Fruit fly (Drosophila melanogaster) whole organism, pupa: Measurements from ENCODE around the gene ed.

Experiments used
- CG10348 ChIP-seq: fragments of 200-800 bp; sonication (Bioruptor generic); IDR thresholded peaks from 2 replicates; pipeline ENCODE4 v1.3.6; 2022; ENCODE audit warnings: missing biosample characterization, missing genetic modification characterization
- CG12605 ChIP-seq: fragments of 200-800 bp; sonication (Bioruptor generic); IDR thresholded peaks from 2 replicates; pipeline ENCODE4 v1.3.6; 2022; ENCODE audit warnings: missing biosample characterization, missing genetic modification characterization
- CG13204 ChIP-seq: fragments of 200-800 bp; sonication (Bioruptor generic); optimal IDR thresholded peaks from 2 replicates; lab custom pipeline; 2018; ENCODE audit warnings: missing biosample characterization, mild to moderate bottlenecking, missing genetic modification characterization, moderate library complexity
- CG14655 ChIP-seq: fragments of 200-800 bp; sonication (Bioruptor generic); optimal IDR thresholded peaks from 3 replicates; lab custom pipeline; 2017; ENCODE audit warnings: mild to moderate bottlenecking, missing biosample characterization, missing genetic modification reagents, missing genetic modification characterization
- CG15710 ChIP-seq: fragments of 200-800 bp; sonication (Bioruptor generic); optimal IDR thresholded peaks from 2 replicates; lab custom pipeline; 2018; ENCODE audit warnings: missing biosample characterization, mild to moderate bottlenecking, missing genetic modification characterization, moderate library complexity
- CG17806 ChIP-seq: fragments of 200-800 bp; sonication (Bioruptor generic); optimal IDR thresholded peaks from 2 replicates; lab custom pipeline; 2018; ENCODE audit warnings: missing biosample characterization, mild to moderate bottlenecking, missing genetic modification characterization, moderate library complexity
- CG32121 ChIP-seq: fragments of 200-800 bp; sonication (Bioruptor generic); IDR thresholded peaks from 2 replicates; pipeline ENCODE4 v1.3.6; 2022; ENCODE audit warnings: missing biosample characterization, missing genetic modification characterization
- CG34367 ChIP-seq: fragments of 200-800 bp; sonication (Bioruptor generic); optimal IDR thresholded peaks from 2 replicates; lab custom pipeline; 2018; ENCODE audit warnings: missing biosample characterization, mild to moderate bottlenecking, missing genetic modification characterization
- CG4496 ChIP-seq: fragments of 200-800 bp; sonication (Bioruptor generic); IDR thresholded peaks from 3 replicates; pipeline ENCODE4 v1.3.6; 2022; ENCODE audit warnings: missing biosample characterization, missing genetic modification characterization
- CG8159 ChIP-seq: fragments of 200-800 bp; sonication (Bioruptor generic); optimal IDR thresholded peaks from 3 replicates; lab custom pipeline; 2018; ENCODE audit warnings: missing biosample characterization, mild to moderate bottlenecking, missing genetic modification characterization, moderate library complexity
- CG8301 ChIP-seq: fragments of 200-800 bp; sonication (Bioruptor generic); optimal IDR thresholded peaks from 2 replicates; lab custom pipeline; 2018; ENCODE audit warnings: missing biosample characterization, mild to moderate bottlenecking, missing genetic modification characterization
- CG9948 ChIP-seq: fragments of 200-800 bp; sonication (Bioruptor generic); optimal IDR thresholded peaks from 2 replicates; lab custom pipeline; 2018; ENCODE audit warnings: missing biosample characterization, mild to moderate bottlenecking, missing genetic modification characterization, moderate library complexity
- D1 ChIP-seq: fragments of 200-800 bp; sonication (Bioruptor generic); optimal IDR thresholded peaks from 2 replicates; lab custom pipeline; 2018; ENCODE audit warnings: missing biosample characterization, mild to moderate bottlenecking, missing genetic modification characterization, moderate library complexity
- EcR ChIP-seq: fragments of 200-800 bp; sonication (Bioruptor generic); optimal IDR thresholded peaks from 3 replicates; lab custom pipeline; 2019; ENCODE audit warnings: missing biosample characterization, missing genetic modification characterization, mild to moderate bottlenecking, moderate library complexity, missing genetic modification reagents
- Ets98B ChIP-seq: fragments of 200-800 bp; sonication (Bioruptor generic); IDR thresholded peaks from 2 replicates; pipeline ENCODE4 v1.3.6; 2022; ENCODE audit warnings: missing biosample characterization, missing genetic modification characterization
- Pif1A ChIP-seq: fragments of 200-800 bp; sonication (Bioruptor generic); optimal IDR thresholded peaks from 3 replicates; lab custom pipeline; 2016; ENCODE audit warnings: missing biosample characterization, missing genetic modification characterization
- Pif1B ChIP-seq: fragments of 200-800 bp; sonication (Bioruptor generic); optimal IDR thresholded peaks from 3 replicates; lab custom pipeline; 2016; ENCODE audit warnings: missing biosample characterization, missing genetic modification characterization
- Snoo ChIP-seq: fragments of 200-800 bp; sonication (Bioruptor generic); optimal IDR thresholded peaks from 3 replicates; lab custom pipeline; 2017; ENCODE audit warnings: missing biosample characterization, mild to moderate bottlenecking, missing genetic modification characterization, inconsistent platforms
- fd96Ca ChIP-seq: fragments of 200-800 bp; sonication (Bioruptor generic); IDR thresholded peaks from 3 replicates; pipeline ENCODE4 v1.3.6; 2022; ENCODE audit warnings: missing biosample characterization, missing genetic modification characterization
- gl ChIP-seq: fragments of 200-800 bp; sonication (Bioruptor generic); optimal IDR thresholded peaks from 2 replicates; lab custom pipeline; 2018; ENCODE audit warnings: missing biosample characterization, mild to moderate bottlenecking, missing genetic modification characterization
- rn ChIP-seq: fragments of 200-800 bp; sonication (Bioruptor generic); IDR thresholded peaks from 2 replicates; pipeline ENCODE4 v1.3.6; 2022; ENCODE audit warnings: missing biosample characterization, missing genetic modification characterization

Gene ed

DNA sequence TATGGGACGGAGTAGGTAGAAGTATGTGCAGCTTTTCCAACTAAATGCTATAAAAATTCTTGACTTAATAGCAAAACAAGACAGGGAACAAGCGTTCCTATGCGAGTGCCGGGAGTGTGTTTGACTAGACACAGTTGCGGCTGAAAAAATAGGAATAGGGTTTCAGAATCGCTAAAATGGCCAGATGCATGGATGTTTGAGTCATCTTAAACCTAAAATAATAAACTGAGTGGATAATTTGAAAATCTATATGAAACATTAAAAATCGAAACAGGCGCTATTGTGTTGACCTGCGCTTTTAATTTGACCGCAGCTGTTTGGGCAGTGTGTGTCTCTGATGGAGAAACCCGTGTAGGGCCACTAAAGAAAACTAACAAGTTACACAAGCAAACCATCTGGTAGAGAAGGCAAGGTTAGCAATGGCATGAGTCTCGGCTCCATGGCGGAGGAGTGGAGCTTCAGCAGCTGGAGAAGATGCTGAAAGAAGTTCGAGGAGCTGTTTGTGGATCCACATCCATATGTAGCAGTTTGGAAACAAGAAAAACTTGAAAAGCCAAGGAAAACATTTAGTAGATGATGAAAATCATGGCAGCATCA is 62.6 kb downstream of the ed start:
- peak; percentile 74 for TF ChIP-seq CG34367 (tag; lab: Kevin White, UChicago)
- peak; percentile 88 for TF ChIP-seq Ets98B (GFP tag; lab: Robert Waterston, UW)
- TF ChIP-seq CG17806 (tag; lab: Kevin White, UChicago) = peak; percentile 86
- TF ChIP-seq CG15710 (tag; lab: Kevin White, UChicago) = peak; percentile 52
- peak; percentile 95 for TF ChIP-seq CG14655 (GFP tag; lab: Kevin White, UChicago)
- TF ChIP-seq CG9948 = peak; percentile 83
- TF ChIP-seq CG4496 (GFP tag; lab: Robert Waterston, UW) = peak; percentile 92
- peak; percentile 85 for TF ChIP-seq Pif1A
- TF ChIP-seq CG13204 = peak; percentile 8
- TF ChIP-seq EcR (GFP tag; lab: Kevin White, UChicago) = no peak
- TF ChIP-seq gl (tag; lab: Kevin White, UChicago) = peak; percentile 65
- no peak for TF ChIP-seq Snoo
- 0 out of 2 replicates have a peak, but pooled peaks have one; percentile 27 for TF ChIP-seq rn (GFP tag; lab: Robert Waterston, UW)
- TF ChIP-seq CG10348 = no peak
- TF ChIP-seq CG8159 (tag; lab: Kevin White, UChicago) = peak; percentile 78
- peak; percentile 48 for TF ChIP-seq D1 (tag; lab: Kevin White, UChicago)
- peak; percentile 92 for TF ChIP-seq CG8301 (tag; lab: Kevin White, UChicago)
- peak; percentile 84 for TF ChIP-seq Pif1B (GFP tag; lab: Kevin White, UChicago)
- peak; percentile 64 for TF ChIP-seq CG12605 (GFP tag; lab: Robert Waterston, UW)
- TF ChIP-seq CG32121 (GFP tag; lab: Robert Waterston, UW) = peak; percentile 67
- peak; percentile 91 for TF ChIP-seq fd96Ca (GFP tag; lab: Robert Waterston, UW)

DNA sequence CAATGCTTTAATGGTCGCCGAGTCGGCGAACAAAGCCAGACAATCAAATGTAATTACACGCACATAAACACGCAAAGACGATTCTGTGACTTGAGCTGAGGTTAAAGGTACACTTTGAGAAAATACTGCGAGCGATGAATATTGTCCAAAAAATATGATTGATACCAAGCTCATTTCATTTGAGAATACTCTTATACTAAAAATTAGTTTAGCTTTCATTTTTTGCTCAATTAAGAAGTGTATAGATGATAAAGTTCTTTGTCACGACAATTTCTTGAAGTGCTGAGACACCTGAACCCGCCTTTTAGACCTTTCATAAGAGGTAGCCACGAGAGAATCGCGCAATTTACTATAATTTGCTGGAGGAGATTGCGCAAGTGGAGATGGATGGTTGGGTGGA is 65.4 kb downstream of the ed start:
- TF ChIP-seq CG15710 (tag; lab: Kevin White, UChicago) = peak; percentile 38
- TF ChIP-seq CG9948 = peak; percentile 60
- TF ChIP-seq CG8301 (tag; lab: Kevin White, UChicago) = peak; percentile 39
- no peak for TF ChIP-seq rn (GFP tag; lab: Robert Waterston, UW)
- TF ChIP-seq EcR (GFP tag; lab: Kevin White, UChicago) = no peak
- TF ChIP-seq gl (tag; lab: Kevin White, UChicago) = no peak
- TF ChIP-seq CG10348 = no peak
- no peak for TF ChIP-seq D1 (tag; lab: Kevin White, UChicago)
- TF ChIP-seq CG17806 (tag; lab: Kevin White, UChicago) = peak; percentile 64
- no peak for TF ChIP-seq fd96Ca (GFP tag; lab: Robert Waterston, UW)
- TF ChIP-seq Pif1B (GFP tag; lab: Kevin White, UChicago) = peak; percentile 2
- TF ChIP-seq Snoo = no peak
- TF ChIP-seq CG12605 (GFP tag; lab: Robert Waterston, UW) = no peak
- peak; percentile 47 for TF ChIP-seq CG14655 (GFP tag; lab: Kevin White, UChicago)
- TF ChIP-seq Pif1A = peak; percentile 42
- no peak for TF ChIP-seq CG32121 (GFP tag; lab: Robert Waterston, UW)
- TF ChIP-seq CG8159 (tag; lab: Kevin White, UChicago) = peak; percentile 48
- no peak for TF ChIP-seq Ets98B (GFP tag; lab: Robert Waterston, UW)
- no peak for TF ChIP-seq CG4496 (GFP tag; lab: Robert Waterston, UW)
- TF ChIP-seq CG34367 (tag; lab: Kevin White, UChicago) = peak; percentile 50
- TF ChIP-seq CG13204 = no peak

DNA sequence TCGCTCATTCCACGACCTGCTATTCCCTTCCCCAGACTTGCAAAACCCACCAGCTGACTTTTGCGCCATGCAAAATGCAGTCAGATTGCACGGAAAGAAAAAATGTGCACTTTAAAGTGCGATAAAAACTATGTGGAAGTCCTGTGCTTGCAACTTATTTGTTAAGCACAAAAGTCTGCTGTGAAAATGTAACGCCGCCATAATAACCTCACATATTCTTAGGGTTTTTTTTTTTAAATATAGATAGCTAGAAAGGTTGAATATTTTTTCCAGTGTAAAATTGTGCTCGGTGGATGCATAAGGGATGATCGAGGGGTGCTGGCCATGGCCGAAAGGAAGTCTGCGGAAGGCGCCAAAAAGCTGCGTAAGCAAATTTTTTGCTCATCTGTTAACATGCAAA is 79.0 kb downstream of the ed start:
- no peak for TF ChIP-seq Ets98B (GFP tag; lab: Robert Waterston, UW)
- no peak for TF ChIP-seq CG8301 (tag; lab: Kevin White, UChicago)
- TF ChIP-seq CG10348 = no peak
- peak; percentile 53 for TF ChIP-seq CG8159 (tag; lab: Kevin White, UChicago)
- peak; percentile 25 for TF ChIP-seq CG15710 (tag; lab: Kevin White, UChicago)
- TF ChIP-seq EcR (GFP tag; lab: Kevin White, UChicago) = no peak
- no peak for TF ChIP-seq rn (GFP tag; lab: Robert Waterston, UW)
- TF ChIP-seq Pif1B (GFP tag; lab: Kevin White, UChicago) = no peak
- no peak for TF ChIP-seq gl (tag; lab: Kevin White, UChicago)
- TF ChIP-seq CG13204 = no peak
- peak; percentile 25 for TF ChIP-seq Snoo
- TF ChIP-seq D1 (tag; lab: Kevin White, UChicago) = no peak
- TF ChIP-seq CG9948 = peak; percentile 4
- peak; percentile 30 for TF ChIP-seq CG14655 (GFP tag; lab: Kevin White, UChicago)
- no peak for TF ChIP-seq CG12605 (GFP tag; lab: Robert Waterston, UW)
- TF ChIP-seq CG34367 (tag; lab: Kevin White, UChicago) = peak; percentile 12
- TF ChIP-seq fd96Ca (GFP tag; lab: Robert Waterston, UW) = no peak
- peak; percentile 43 for TF ChIP-seq Pif1A
- no peak for TF ChIP-seq CG32121 (GFP tag; lab: Robert Waterston, UW)
- peak; percentile 25 for TF ChIP-seq CG17806 (tag; lab: Kevin White, UChicago)
- peak; percentile 43; the same call in 1 of the 3 replicates for TF ChIP-seq CG4496 (GFP tag; lab: Robert Waterston, UW)
- TF ChIP-seq, all 21 proteins: peak for 9

DNA sequence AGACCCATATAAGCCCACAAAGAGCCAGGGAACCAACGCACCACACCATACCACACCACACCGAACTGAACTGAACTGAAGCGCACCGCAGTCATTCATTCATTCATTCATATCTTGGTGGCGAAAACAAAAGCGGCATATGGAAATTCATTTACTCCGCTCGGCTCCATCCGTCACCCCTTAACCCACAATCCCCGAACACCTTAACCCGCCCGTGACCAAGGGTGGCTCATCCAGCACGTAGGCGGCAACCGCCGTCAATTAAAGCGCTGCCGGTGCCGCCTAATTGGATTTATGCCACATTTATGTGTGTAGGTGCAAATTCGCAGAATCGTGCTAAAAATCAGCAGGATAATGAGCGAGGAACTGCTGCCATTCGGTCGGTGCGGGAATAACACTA is 85.5 kb downstream of the ed start:
- TF ChIP-seq CG4496 (GFP tag; lab: Robert Waterston, UW) = no peak
- no peak for TF ChIP-seq gl (tag; lab: Kevin White, UChicago)

DNA sequence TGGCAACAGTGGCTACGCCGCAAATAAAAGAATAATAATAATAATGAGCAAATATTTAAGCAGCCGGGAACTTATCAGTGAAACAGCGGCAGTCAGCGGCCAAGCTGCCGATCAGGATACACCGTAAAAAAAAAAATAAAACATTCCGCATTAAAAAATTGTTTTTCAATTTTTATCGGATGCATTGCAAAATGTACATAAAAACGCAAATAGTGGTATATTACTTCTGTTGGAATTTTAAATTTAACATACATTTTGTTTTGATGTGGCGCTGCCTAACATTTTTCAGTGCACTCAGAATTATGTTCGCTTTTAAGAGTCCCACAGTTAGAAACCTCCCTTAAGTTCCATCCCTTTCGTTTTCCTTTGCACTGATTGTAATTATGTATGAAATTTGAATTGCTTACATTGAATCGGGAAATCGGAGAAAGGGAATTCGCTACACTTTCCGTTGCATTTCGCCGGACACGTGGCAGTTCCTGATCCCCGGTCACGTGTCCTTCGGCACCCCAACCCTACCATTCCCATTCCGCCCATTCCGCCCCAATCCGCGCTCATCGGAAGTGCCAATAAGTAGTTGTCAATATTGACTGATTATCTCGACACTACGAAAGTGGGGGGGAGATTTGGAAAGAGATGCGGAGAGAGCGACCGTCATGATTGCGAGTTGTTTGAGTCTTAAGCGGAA is 88.0 kb downstream of the ed start:
- TF ChIP-seq CG34367 (tag; lab: Kevin White, UChicago) (peak; percentile 57), CG14655 (GFP tag; lab: Kevin White, UChicago) (peak; percentile 52), Pif1A (peak; percentile 61), CG32121 (GFP tag; lab: Robert Waterston, UW) (peak; percentile 65), EcR (GFP tag; lab: Kevin White, UChicago) (no peak), fd96Ca (GFP tag; lab: Robert Waterston, UW) (no peak), CG8301 (tag; lab: Kevin White, UChicago) (peak; percentile 33), CG9948 (peak; percentile 63), Snoo (peak; percentile 70), Pif1B (GFP tag; lab: Kevin White, UChicago) (peak; percentile 66), rn (GFP tag; lab: Robert Waterston, UW) (no peak), CG17806 (tag; lab: Kevin White, UChicago) (peak; percentile 65), CG10348 (no peak), CG15710 (tag; lab: Kevin White, UChicago) (peak; percentile 79), CG4496 (GFP tag; lab: Robert Waterston, UW) (peak; percentile 67; the same call in 2 of the 3 replicates), gl (tag; lab: Kevin White, UChicago) (no peak), CG13204 (peak; percentile 1), CG12605 (GFP tag; lab: Robert Waterston, UW) (peak; percentile 53), CG8159 (tag; lab: Kevin White, UChicago) (peak; percentile 74), D1 (tag; lab: Kevin White, UChicago) (no peak), Ets98B (GFP tag; lab: Robert Waterston, UW) (peak; percentile 46; the same call in 1 of the 2 replicates)
